Worm (Caenorhabditis elegans) whole organism, L4 larva: ENCODE measurements around the gene F09E5.7.
"Not testable (repeated sequence)": the region's sequence is repeated elsewhere in the genome, so short reads cannot be mapped to it uniquely, and the experiment has no call there.

Experiments used
- D1046.2 ChIP-seq: fragments of 200-800 bp; sonication (Bioruptor generic); IDR thresholded peaks from 2 replicates; pipeline ENCODE4 v1.3.6; 2022; ENCODE audit warnings: missing genetic modification characterization, missing compliant biosample characterization
- F26F4.8 ChIP-seq: fragments of 200-800 bp; sonication (Bioruptor generic); conservative IDR thresholded peaks from 2 replicates; pipeline ENCODE4 v1.3.6; 2022; ENCODE audit warnings: missing genetic modification characterization, missing compliant biosample characterization
- F44E2.7 ChIP-seq: fragments of 200-800 bp; sonication (Bioruptor generic); IDR thresholded peaks from 2 replicates; pipeline ENCODE4 v2.1.2; 2022; ENCODE audit warnings: missing genetic modification characterization, missing compliant biosample characterization
- F49E8.2 ChIP-seq: sonication (generic microtip); optimal IDR thresholded peaks from 2 replicates; lab custom pipeline; 2016; ENCODE audit warnings: missing compliant biosample characterization, mild to moderate bottlenecking, missing genetic modification characterization, borderline replicate concordance
- T20F7.1 ChIP-seq: fragments of 200-800 bp; sonication (Bioruptor generic); optimal IDR thresholded peaks from 2 replicates; lab custom pipeline; 2018; ENCODE audit warnings: mild to moderate bottlenecking, missing genetic modification characterization, missing compliant biosample characterization
- T26A8.4 ChIP-seq: fragments of 200-800 bp; sonication (Bioruptor generic); IDR thresholded peaks from 2 replicates; pipeline ENCODE4 v1.3.6; 2022; ENCODE audit warnings: missing genetic modification characterization, missing compliant biosample characterization
- Y5F2A.4 ChIP-seq: fragments of 200-800 bp; sonication (Bioruptor generic); optimal IDR thresholded peaks from 2 replicates; lab custom pipeline; 2018; ENCODE audit warnings: mild to moderate bottlenecking, missing genetic modification characterization, missing compliant biosample characterization
- aly-2 ChIP-seq: sonication (generic microtip); optimal IDR thresholded peaks from 2 replicates; lab custom pipeline; 2018; ENCODE audit warnings: missing biosample characterization, missing genetic modification characterization
- ceh-20 ChIP-seq: fragments of 200-800 bp; sonication (Bioruptor generic); IDR thresholded peaks from 2 replicates; pipeline ENCODE4 v1.3.6; 2022; ENCODE audit warnings: missing genetic modification reagents, missing genetic modification characterization, missing compliant biosample characterization
- ceh-32 ChIP-seq: sonication (generic microtip); optimal IDR thresholded peaks from 2 replicates; lab custom pipeline; 2016; ENCODE audit warnings: mild to moderate bottlenecking, missing genetic modification characterization, missing compliant biosample characterization; ENCODE audit not compliant: poor library complexity
- ctbp-1 ChIP-seq: fragments of 200-800 bp; sonication (Bioruptor generic); IDR thresholded peaks from 2 replicates; pipeline ENCODE4 v1.3.6; 2022; ENCODE audit warnings: missing genetic modification reagents, missing genetic modification characterization, missing compliant biosample characterization
- daf-12 ChIP-seq: fragments of 150-350 bp; optimal IDR thresholded peaks from 2 replicates; lab custom pipeline; 2014; ENCODE audit warnings: missing biosample characterization, missing genetic modification reagents, missing genetic modification characterization
- daf-16 ChIP-seq, 3 experiments: sonication (generic microtip); optimal IDR thresholded peaks; 2 replicates each; lab custom pipeline; 2016 to 2017; ENCODE audit warnings: missing genetic modification characterization in 3 of 3, missing genetic modification reagents in 3 of 3, mild to moderate bottlenecking in 2 of 3, missing compliant biosample characterization in 2 of 3, missing biosample characterization in 1 of 3, moderate library complexity in 1 of 3
- daf-19 ChIP-seq: fragments of 200-800 bp; sonication (Bioruptor generic); conservative IDR thresholded peaks from 2 replicates; pipeline ENCODE4 v1.3.6; 2022; ENCODE audit warnings: missing genetic modification characterization, missing compliant biosample characterization
- dmd-6 ChIP-seq: fragments of 200-800 bp; sonication (Bioruptor generic); IDR thresholded peaks from 2 replicates; pipeline ENCODE4 v1.3.6; 2022; ENCODE audit warnings: missing genetic modification reagents, missing genetic modification characterization, missing compliant biosample characterization
- dmd-9 ChIP-seq: fragments of 200-800 bp; sonication (Bioruptor generic); IDR thresholded peaks from 2 replicates; pipeline ENCODE4 v1.3.6; 2022; ENCODE audit warnings: missing genetic modification reagents, missing genetic modification characterization, missing compliant biosample characterization
- duxl-1 ChIP-seq: sonication (generic microtip); optimal IDR thresholded peaks from 2 replicates; lab custom pipeline; 2016; ENCODE audit warnings: mild to moderate bottlenecking, missing genetic modification characterization, moderate library complexity, missing compliant biosample characterization; ENCODE audit not compliant: poor library complexity
- dve-1 ChIP-seq: sonication (generic microtip); optimal IDR thresholded peaks from 2 replicates; lab custom pipeline; 2017; ENCODE audit warnings: antibody characterized with exemption, mild to moderate bottlenecking, missing genetic modification characterization, missing compliant biosample characterization; ENCODE audit not compliant: insufficient read depth
- egl-27 ChIP-seq: sonication (generic microtip); optimal IDR thresholded peaks from 3 replicates; lab custom pipeline; 2017; ENCODE audit warnings: missing biosample characterization, missing genetic modification reagents, missing genetic modification characterization
- fos-1 ChIP-seq: fragments of 150-350 bp; optimal IDR thresholded peaks from 2 replicates; lab custom pipeline; 2014; ENCODE audit warnings: missing biosample characterization, missing genetic modification characterization
- gei-8 ChIP-seq: fragments of 200-800 bp; sonication (Bioruptor generic); optimal IDR thresholded peaks from 2 replicates; lab custom pipeline; 2018; ENCODE audit warnings: mild to moderate bottlenecking, missing genetic modification characterization, missing compliant biosample characterization
- hlh-11 ChIP-seq: fragments of 200-800 bp; sonication (Bioruptor generic); optimal IDR thresholded peaks from 2 replicates; lab custom pipeline; 2018; ENCODE audit warnings: mild to moderate bottlenecking, missing genetic modification characterization, missing compliant biosample characterization
- hlh-30 ChIP-seq: sonication (generic microtip); optimal IDR thresholded peaks from 2 replicates; lab custom pipeline; 2017; ENCODE audit warnings: antibody characterized with exemption, mild to moderate bottlenecking, missing genetic modification characterization, missing compliant biosample characterization; ENCODE audit not compliant: insufficient read depth
- hmg-1.1 ChIP-seq: fragments of 200-800 bp; sonication (Bioruptor generic); IDR thresholded peaks from 2 replicates; pipeline ENCODE4 v1.3.6; 2022; ENCODE audit warnings: missing genetic modification reagents, missing genetic modification characterization, missing compliant biosample characterization
- jun-1 ChIP-seq: fragments of 150-350 bp; optimal IDR thresholded peaks from 2 replicates; lab custom pipeline; 2014; ENCODE audit warnings: missing biosample characterization, missing genetic modification reagents, missing genetic modification characterization
- lim-7 ChIP-seq: fragments of 200-800 bp; sonication (Bioruptor generic); IDR thresholded peaks from 2 replicates; pipeline ENCODE4 v1.3.6; 2022; ENCODE audit warnings: missing genetic modification characterization, missing compliant biosample characterization
- lin-1 ChIP-seq: fragments of 200-800 bp; sonication (Bioruptor generic); IDR thresholded peaks from 2 replicates; pipeline ENCODE4 v1.3.6; 2022; ENCODE audit warnings: missing genetic modification reagents, missing genetic modification characterization, missing compliant biosample characterization
- lin-15B ChIP-seq: fragments of 150-350 bp; sonication (generic microtip); optimal IDR thresholded peaks from 3 replicates; lab custom pipeline; 2014; ENCODE audit warnings: missing biosample characterization, missing genetic modification characterization
- lin-29 ChIP-seq: fragments of 200-800 bp; sonication (Bioruptor generic); IDR thresholded peaks from 2 replicates; pipeline ENCODE4 v1.3.6; 2022; ENCODE audit warnings: missing genetic modification reagents, missing genetic modification characterization, missing compliant biosample characterization
- lin-38 ChIP-seq: fragments of 200-800 bp; sonication (Bioruptor generic); IDR thresholded peaks from 2 replicates; pipeline ENCODE4 v1.3.6; 2022; ENCODE audit warnings: missing genetic modification reagents, missing genetic modification characterization, missing compliant biosample characterization
- lin-39 ChIP-seq: fragments of 150-350 bp; optimal IDR thresholded peaks from 2 replicates; lab custom pipeline; 2014; ENCODE audit warnings: missing biosample characterization, missing genetic modification reagents, missing genetic modification characterization
- lsy-2 ChIP-seq, 2 experiments: fragments of 150-350 bp in 1 of 2; sonication (generic microtip) in 1 of 2; optimal IDR thresholded peaks; 2 replicates each; lab custom pipeline; 2014 to 2017; ENCODE audit warnings: missing biosample characterization in 2 of 2, missing genetic modification characterization in 2 of 2
- mdt-29 ChIP-seq: fragments of 200-800 bp; sonication (Bioruptor generic); IDR thresholded peaks from 2 replicates; pipeline ENCODE4 v1.3.6; 2022; ENCODE audit warnings: missing genetic modification reagents, missing genetic modification characterization, missing compliant biosample characterization
- nhr-102 ChIP-seq: sonication (generic microtip); optimal IDR thresholded peaks from 2 replicates; lab custom pipeline; 2016; ENCODE audit warnings: mild to moderate bottlenecking, missing genetic modification characterization, moderate library complexity, missing compliant biosample characterization
- nhr-237 ChIP-seq: sonication (generic microtip); optimal IDR thresholded peaks from 2 replicates; lab custom pipeline; 2017; ENCODE audit warnings: missing biosample characterization, missing genetic modification characterization
- nhr-41 ChIP-seq: fragments of 200-800 bp; sonication (Bioruptor generic); IDR thresholded peaks from 2 replicates; pipeline ENCODE4 v1.3.6; 2022; ENCODE audit warnings: missing genetic modification reagents, missing genetic modification characterization, missing compliant biosample characterization
- nhr-48 ChIP-seq: sonication (generic microtip); optimal IDR thresholded peaks from 2 replicates; lab custom pipeline; 2016; ENCODE audit warnings: mild to moderate bottlenecking, missing genetic modification characterization, missing compliant biosample characterization
- nhr-77 ChIP-seq: fragments of 150-350 bp; optimal IDR thresholded peaks from 2 replicates; lab custom pipeline; 2014; ENCODE audit warnings: missing biosample characterization, missing genetic modification characterization
- pha-4 ChIP-seq, 2 experiments: fragments of 150-350 bp in 1 of 2; fragments of 200-800 bp in 1 of 2; sonication (Bioruptor generic) in 1 of 2; IDR thresholded peaks in 1 of 2; optimal IDR thresholded peaks in 1 of 2; 2 replicates each; pipeline versions ENCODE4 v1.3.6 to Lab custom; 2014 to 2022; ENCODE audit warnings: missing genetic modification characterization in 2 of 2, missing genetic modification reagents in 2 of 2, missing biosample characterization in 1 of 2, missing compliant biosample characterization in 1 of 2
- php-3 ChIP-seq: fragments of 200-800 bp; sonication (Bioruptor generic); IDR thresholded peaks from 2 replicates; pipeline ENCODE4 v1.3.6; 2022; ENCODE audit warnings: missing genetic modification reagents, missing genetic modification characterization, missing compliant biosample characterization
- set-16 ChIP-seq: fragments of 200-800 bp; sonication (Bioruptor generic); IDR thresholded peaks from 2 replicates; pipeline ENCODE4 v1.3.6; 2022; ENCODE audit warnings: missing genetic modification reagents, missing genetic modification characterization, missing compliant biosample characterization
- skn-1 ChIP-seq: fragments of 150-350 bp; optimal IDR thresholded peaks from 2 replicates; lab custom pipeline; 2014; ENCODE audit warnings: missing biosample characterization, missing genetic modification characterization
- spr-1 ChIP-seq: sonication (generic microtip); optimal IDR thresholded peaks from 2 replicates; lab custom pipeline; 2016; ENCODE audit warnings: mild to moderate bottlenecking, missing genetic modification characterization, missing compliant biosample characterization
- vab-7 ChIP-seq: fragments of 200-800 bp; sonication (Bioruptor generic); IDR thresholded peaks from 2 replicates; pipeline ENCODE4 v1.3.6; 2022; ENCODE audit warnings: missing genetic modification reagents, missing genetic modification characterization, missing compliant biosample characterization
- zag-1 ChIP-seq: fragments of 150-350 bp; optimal IDR thresholded peaks from 2 replicates; lab custom pipeline; 2014; ENCODE audit warnings: missing biosample characterization, missing genetic modification characterization
- zfp-3 ChIP-seq: fragments of 200-800 bp; sonication (Bioruptor generic); conservative IDR thresholded peaks from 2 replicates; pipeline ENCODE4 v1.3.6; 2022; ENCODE audit warnings: missing genetic modification reagents, missing genetic modification characterization, missing compliant biosample characterization
- zip-11 ChIP-seq: fragments of 200-800 bp; sonication (Bioruptor generic); IDR thresholded peaks from 2 replicates; pipeline ENCODE4 v1.3.6; 2022; ENCODE audit warnings: missing genetic modification characterization, missing compliant biosample characterization

F09E5.7 gene

DNA sequence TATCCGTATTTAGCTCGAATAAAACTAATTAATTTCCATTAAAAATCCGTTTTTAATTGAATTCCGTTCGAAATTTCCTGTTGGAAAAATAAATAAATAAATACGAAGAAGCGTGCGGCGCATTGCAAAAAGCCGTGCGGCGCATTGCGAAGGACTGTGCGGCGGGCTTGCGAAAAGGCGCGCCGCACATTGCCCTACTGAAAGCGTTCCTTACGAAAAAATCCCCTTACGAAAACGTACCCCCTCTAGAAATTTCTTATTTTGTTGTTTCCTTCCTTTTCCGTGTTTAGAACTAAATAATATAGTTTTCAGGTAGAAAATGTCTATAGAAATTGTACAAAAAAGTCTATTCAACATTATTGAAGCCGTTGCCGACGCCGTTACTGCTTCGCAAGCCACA, 1.5 kb upstream of the F09E5.7 start, which contains the start of gene F09E5.8:
F09E5.8 (plus strand) TSS at position 313 of the 400 bp plus-strand sequence.
- 0 out of 2 replicates have a peak, but pooled peaks have one; percentile 39 for TF ChIP-seq ctbp-1
- peak; percentile 23; the same call in 1 of the 2 replicates for TF ChIP-seq dmd-6
- 0 out of 2 replicates have a peak, but pooled peaks have one; percentile 41 for TF ChIP-seq lin-1 (GFP tag; lab: Robert Waterston, UW)
- 0 out of 2 replicates have a peak, but pooled peaks have one; percentile 63 for TF ChIP-seq vab-7
- TF ChIP-seq lin-38 (GFP tag; lab: Robert Waterston, UW) = peak; percentile 82
- TF ChIP-seq hmg-1.1 (GFP tag; lab: Robert Waterston, UW) = peak; percentile 78
- TF ChIP-seq T26A8.4 (GFP tag; lab: Robert Waterston, UW) = peak; percentile 81
- TF ChIP-seq ceh-20 = 0 out of 2 replicates have a peak, but pooled peaks have one; percentile 25
- peak; percentile 63; the same call in 1 of the 2 replicates for TF ChIP-seq pha-4 (GFP tag; IDR thresholded peaks at IDR 0.05; lab: Robert Waterston, UW)
- not testable (repeated sequence) for TF ChIP-seq pha-4 (tag; optimal IDR thresholded peaks at IDR 0.05; lab: Kevin White, UChicago)

DNA sequence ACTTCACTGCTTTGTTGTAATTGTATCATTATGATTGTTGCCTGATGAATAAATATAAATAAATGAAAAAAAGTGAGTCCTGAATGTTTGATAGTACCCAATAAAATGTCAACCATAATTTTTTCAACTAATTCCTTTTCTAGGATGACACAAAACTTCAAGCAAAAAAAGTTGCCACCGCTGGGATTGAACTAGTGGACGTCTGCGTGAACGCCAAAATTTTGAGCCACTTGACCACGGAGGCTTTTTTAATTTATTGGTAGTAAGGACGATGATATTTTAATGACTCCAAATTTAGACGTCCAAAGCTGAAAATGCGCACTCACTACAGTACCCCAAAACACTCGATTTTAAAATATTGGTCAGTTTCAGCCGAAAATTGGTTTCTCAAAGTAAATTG, 1.7 kb downstream of the F09E5.7 start:
- no peak for TF ChIP-seq jun-1
- TF ChIP-seq duxl-1 (tag; lab: Kevin White, UChicago) = peak; percentile 61
- no peak for TF ChIP-seq egl-27 (tag; lab: Kevin White, UChicago)
- TF ChIP-seq nhr-48 (tag; lab: Kevin White, UChicago) = peak; percentile 50
- TF ChIP-seq php-3 = peak; percentile 68; the same call in 1 of the 2 replicates
- peak; percentile 61 for TF ChIP-seq mdt-29 (GFP tag; lab: Robert Waterston, UW)
- TF ChIP-seq daf-19 = peak; percentile 86
- TF ChIP-seq nhr-77 (tag; lab: Kevin White, UChicago) = no peak
- TF ChIP-seq zag-1 (tag; lab: Kevin White, UChicago) = no peak
- TF ChIP-seq lsy-2 (tag; optimal IDR thresholded peaks at IDR 0.05; lab: Kevin White, UChicago) = peak in 1 of 2 experiments; percentile 37
- TF ChIP-seq daf-16 (GFP tag; optimal IDR thresholded peaks at IDR 0.05; lab: Kevin White, UChicago) = peak; percentile 36 to 80
- TF ChIP-seq daf-16 (tag; optimal IDR thresholded peaks at IDR 0.05; lab: Kevin White, UChicago) = peak; percentile 18
- TF ChIP-seq fos-1 (tag; lab: Kevin White, UChicago) = no peak
- TF ChIP-seq hlh-30 (tag; lab: Kevin White, UChicago) = no peak
- TF ChIP-seq lin-15B = no peak
- TF ChIP-seq vab-7 = peak; percentile 84
- peak; percentile 87 for TF ChIP-seq D1046.2
- peak; percentile 89 for TF ChIP-seq F26F4.8 (GFP tag; lab: Robert Waterston, UW)
- TF ChIP-seq zip-11 (GFP tag; lab: Robert Waterston, UW) = peak; percentile 76
- TF ChIP-seq F49E8.2 (tag; lab: Kevin White, UChicago) = peak; percentile 24
- no peak for TF ChIP-seq skn-1 (tag; lab: Kevin White, UChicago)
- no peak for TF ChIP-seq set-16 (GFP tag; lab: Robert Waterston, UW)
- peak; percentile 65; the same call in 1 of the 2 replicates for TF ChIP-seq lin-29 (GFP tag; lab: Robert Waterston, UW)
- TF ChIP-seq nhr-237 = no peak
- TF ChIP-seq spr-1 (tag; lab: Kevin White, UChicago) = peak; percentile 54
- peak; percentile 89 for TF ChIP-seq ctbp-1
- no peak for TF ChIP-seq daf-12 (tag; lab: Kevin White, UChicago)
- peak; percentile 44 for TF ChIP-seq dve-1 (tag; lab: Kevin White, UChicago)
- peak; percentile 98 for TF ChIP-seq lim-7 (GFP tag; lab: Robert Waterston, UW)
- peak; percentile 86 for TF ChIP-seq Y5F2A.4 (GFP tag; lab: Kevin White, UChicago)
- TF ChIP-seq nhr-41 (GFP tag; lab: Robert Waterston, UW) = peak; percentile 81
- TF ChIP-seq aly-2 = no peak
- peak; percentile 69 for TF ChIP-seq nhr-102 (tag; lab: Kevin White, UChicago)
- no peak for TF ChIP-seq lin-39 (tag; lab: Kevin White, UChicago)
- TF ChIP-seq T20F7.1 (GFP tag; lab: Kevin White, UChicago) = no peak
- no peak for TF ChIP-seq ceh-32
- peak; percentile 7 for TF ChIP-seq hlh-11 (tag; lab: Kevin White, UChicago)
- peak; percentile 86; the same call in 1 of the 2 replicates for TF ChIP-seq F44E2.7 (GFP tag; lab: Robert Waterston, UW)
- TF ChIP-seq gei-8 (GFP tag; lab: Kevin White, UChicago) = peak; percentile 85
- TF ChIP-seq zfp-3 (GFP tag; lab: Robert Waterston, UW) = peak; percentile 67; the same call in 1 of the 2 replicates
- TF ChIP-seq dmd-9 (GFP tag; lab: Robert Waterston, UW) = 0 out of 2 replicates have a peak, but pooled peaks have one; percentile 28
